Fruit fly (Drosophila melanogaster) whole organism, embryonic: Measurements from ENCODE around the gene CG5214.

ENCODE experiments used
- BtbVII ChIP-seq: fragments of 200-800 bp; sonication (Bioruptor generic); optimal IDR thresholded peaks from 3 replicates; lab custom pipeline; 2017; ENCODE audit warnings: missing biosample characterization, mild to moderate bottlenecking, missing genetic modification characterization
- CG10147 ChIP-seq: fragments of 200-800 bp; sonication (Bioruptor generic); optimal IDR thresholded peaks from 2 replicates; lab custom pipeline; 2019; ENCODE audit warnings: missing biosample characterization, mild to moderate bottlenecking, missing genetic modification characterization, moderate library complexity
- CG10267 ChIP-seq: fragments of 200-800 bp; sonication (Bioruptor generic); optimal IDR thresholded peaks from 2 replicates; lab custom pipeline; 2018; ENCODE audit warnings: missing biosample characterization, mild to moderate bottlenecking, missing genetic modification characterization, moderate library complexity
- CG10321 ChIP-seq: fragments of 200-800 bp; sonication (Bioruptor generic); IDR thresholded peaks from 2 replicates; pipeline ENCODE4 v1.3.6; 2022; ENCODE audit warnings: missing biosample characterization, missing genetic modification characterization
- CG10462 ChIP-seq: fragments of 200-800 bp; sonication (Bioruptor generic); optimal IDR thresholded peaks from 2 replicates; lab custom pipeline; 2016; ENCODE audit warnings: missing biosample characterization, missing genetic modification characterization
- CG11247 ChIP-seq: fragments of 200-800 bp; sonication (Bioruptor generic); IDR thresholded peaks from 2 replicates; pipeline ENCODE4 v1.3.6; 2022; ENCODE audit warnings: missing biosample characterization, missing genetic modification characterization
- CG11695 ChIP-seq: fragments of 200-800 bp; sonication (Bioruptor generic); IDR thresholded peaks from 3 replicates; pipeline ENCODE4 v1.3.6; 2022; ENCODE audit warnings: missing biosample characterization, missing genetic modification characterization
- CG12942 ChIP-seq: fragments of 200-800 bp; sonication (Bioruptor generic); optimal IDR thresholded peaks from 3 replicates; lab custom pipeline; 2016; ENCODE audit warnings: missing biosample characterization, missing genetic modification characterization
- CG13894 ChIP-seq: fragments of 200-800 bp; sonication (Bioruptor generic); optimal IDR thresholded peaks from 3 replicates; lab custom pipeline; 2018; ENCODE audit warnings: missing biosample characterization, mild to moderate bottlenecking, missing genetic modification characterization, moderate library complexity
- CG15269 ChIP-seq: fragments of 200-800 bp; sonication (Bioruptor generic); optimal IDR thresholded peaks from 2 replicates; lab custom pipeline; 2018; ENCODE audit warnings: missing biosample characterization, mild to moderate bottlenecking, missing genetic modification characterization, moderate library complexity
- CG15514 ChIP-seq: fragments of 200-800 bp; sonication (Bioruptor generic); optimal IDR thresholded peaks from 3 replicates; lab custom pipeline; 2017; ENCODE audit warnings: missing biosample characterization, missing genetic modification characterization, mild to moderate bottlenecking, moderate library complexity, missing genetic modification reagents
- CG16863 ChIP-seq: fragments of 200-800 bp; sonication (Bioruptor generic); optimal IDR thresholded peaks from 3 replicates; lab custom pipeline; 2016; ENCODE audit warnings: missing biosample characterization, missing genetic modification characterization
- CG18262 ChIP-seq: fragments of 200-800 bp; optimal IDR thresholded peaks from 3 replicates; lab custom pipeline; 2019; ENCODE audit warnings: missing biosample characterization, mild to moderate bottlenecking, missing genetic modification characterization, moderate library complexity
- CG2889 ChIP-seq: fragments of 200-800 bp; sonication (Bioruptor generic); IDR thresholded peaks from 3 replicates; pipeline ENCODE4 v1.3.6; 2022; ENCODE audit warnings: missing biosample characterization, missing genetic modification characterization
- CG3065 ChIP-seq: fragments of 200-800 bp; sonication (Bioruptor generic); optimal IDR thresholded peaks from 2 replicates; lab custom pipeline; 2016; ENCODE audit warnings: missing biosample characterization, missing genetic modification characterization
- CG31224 ChIP-seq: fragments of 200-800 bp; sonication (Bioruptor generic); IDR thresholded peaks from 2 replicates; pipeline ENCODE4 v1.3.6; 2022; ENCODE audit warnings: missing biosample characterization, missing genetic modification characterization
- CG31365 ChIP-seq: fragments of 200-800 bp; sonication (Bioruptor generic); optimal IDR thresholded peaks from 2 replicates; lab custom pipeline; 2018; ENCODE audit warnings: missing biosample characterization, mild to moderate bottlenecking, missing genetic modification characterization
- CG3281 ChIP-seq: fragments of 200-800 bp; sonication (Bioruptor generic); optimal IDR thresholded peaks from 3 replicates; lab custom pipeline; 2017; ENCODE audit warnings: missing biosample characterization, mild to moderate bottlenecking, missing genetic modification characterization
- CG6254 ChIP-seq: fragments of 200-800 bp; sonication (Bioruptor generic); optimal IDR thresholded peaks from 3 replicates; lab custom pipeline; 2017; ENCODE audit warnings: mild to moderate bottlenecking, missing biosample characterization, missing genetic modification reagents, missing genetic modification characterization
- CG6683 ChIP-seq: fragments of 200-800 bp; sonication (Bioruptor generic); optimal IDR thresholded peaks from 2 replicates; lab custom pipeline; 2017; ENCODE audit warnings: missing biosample characterization, mild to moderate bottlenecking, missing genetic modification characterization, missing genetic modification reagents
- CG7745 ChIP-seq: fragments of 200-800 bp; sonication (Bioruptor generic); optimal IDR thresholded peaks from 2 replicates; lab custom pipeline; 2018; ENCODE audit warnings: missing biosample characterization, mild to moderate bottlenecking, missing genetic modification characterization, moderate library complexity
- CG7928 ChIP-seq: fragments of 200-800 bp; sonication (Bioruptor generic); optimal IDR thresholded peaks from 2 replicates; lab custom pipeline; 2017; ENCODE audit warnings: missing biosample characterization, mild to moderate bottlenecking, missing genetic modification characterization
- CG7963 ChIP-seq: fragments of 200-800 bp; sonication (Bioruptor generic); IDR thresholded peaks from 3 replicates; pipeline ENCODE4 v1.3.6; 2022; ENCODE audit warnings: missing biosample characterization, missing genetic modification characterization; ENCODE audit not compliant: partially characterized antibody
- CG8478 ChIP-seq: fragments of >200 bp; optimal IDR thresholded peaks from 2 replicates; lab custom pipeline; 2018
- Dek ChIP-seq: fragments of 200-800 bp; sonication (Bioruptor generic); optimal IDR thresholded peaks from 3 replicates; lab custom pipeline; 2019; ENCODE audit warnings: missing biosample characterization, mild to moderate bottlenecking, missing genetic modification characterization, moderate library complexity
- Dll ChIP-seq: fragments of 200-800 bp; sonication (Bioruptor generic); IDR thresholded peaks from 4 replicates; pipeline ENCODE4 v1.3.6; 2022; ENCODE audit warnings: missing biosample characterization, missing genetic modification characterization; ENCODE audit not compliant: partially characterized antibody
- E2f2 ChIP-seq: fragments of 200-800 bp; sonication (Bioruptor generic); IDR thresholded peaks from 2 replicates; pipeline ENCODE4 v1.3.6; 2022; ENCODE audit warnings: missing biosample characterization, missing genetic modification characterization
- HHEX ChIP-seq: fragments of 200-800 bp; sonication (Bioruptor generic); optimal IDR thresholded peaks from 3 replicates; lab custom pipeline; 2017; ENCODE audit warnings: missing biosample characterization, mild to moderate bottlenecking, missing genetic modification characterization, missing genetic modification reagents
- Hr51 ChIP-seq, 2 experiments: fragments of 200-800 bp; sonication (Bioruptor generic); optimal IDR thresholded peaks; 2 replicates in 1 of 2; 3 replicates in 1 of 2; lab custom pipeline; 2016 to 2018; ENCODE audit warnings: missing biosample characterization in 2 of 2, missing genetic modification characterization in 2 of 2, mild to moderate bottlenecking in 1 of 2, moderate library complexity in 1 of 2
- NC2β ChIP-seq: fragments of 200-800 bp; sonication (Bioruptor generic); optimal IDR thresholded peaks from 2 replicates; lab custom pipeline; 2016; ENCODE audit warnings: missing biosample characterization, missing genetic modification characterization
- Optix ChIP-seq: fragments of 200-800 bp; sonication (Bioruptor generic); IDR thresholded peaks from 3 replicates; pipeline ENCODE4 v1.3.6; 2022; ENCODE audit warnings: missing biosample characterization, missing genetic modification characterization
- ase ChIP-seq: fragments of 200-800 bp; sonication (Bioruptor generic); IDR thresholded peaks from 3 replicates; pipeline ENCODE4 v1.3.6; 2022; ENCODE audit warnings: missing biosample characterization, missing genetic modification characterization
- btn ChIP-seq: fragments of 200-800 bp; sonication (Bioruptor generic); optimal IDR thresholded peaks from 2 replicates; lab custom pipeline; 2016; ENCODE audit warnings: missing biosample characterization, missing genetic modification characterization
- chn ChIP-seq: fragments of 200-800 bp; sonication (Bioruptor generic); optimal IDR thresholded peaks from 2 replicates; lab custom pipeline; 2016; ENCODE audit warnings: missing biosample characterization, missing genetic modification characterization
- corto ChIP-seq: fragments of 200-800 bp; sonication (Bioruptor generic); optimal IDR thresholded peaks from 2 replicates; lab custom pipeline; 2016; ENCODE audit warnings: missing biosample characterization, mild to moderate bottlenecking, missing genetic modification characterization, moderate library complexity
- gsb ChIP-seq: fragments of 200-800 bp; sonication (Bioruptor generic); IDR thresholded peaks from 2 replicates; pipeline ENCODE4 v1.3.6; 2022; ENCODE audit warnings: missing biosample characterization, missing genetic modification characterization
- hth ChIP-seq: fragments of >200 bp; optimal IDR thresholded peaks from 2 replicates; lab custom pipeline; 2017; ENCODE audit warnings: inconsistent platforms
- lilli ChIP-seq: fragments of 200-800 bp; sonication (Bioruptor generic); optimal IDR thresholded peaks from 3 replicates; lab custom pipeline; 2016; ENCODE audit warnings: missing biosample characterization, missing genetic modification characterization
- onecut ChIP-seq: fragments of 200-800 bp; sonication (Bioruptor generic); IDR thresholded peaks from 2 replicates; pipeline ENCODE4 v1.3.6; 2022; ENCODE audit warnings: missing biosample characterization, missing genetic modification characterization
- pum ChIP-seq: fragments of 200-800 bp; sonication (Bioruptor generic); optimal IDR thresholded peaks from 2 replicates; lab custom pipeline; 2016; ENCODE audit warnings: missing biosample characterization, missing genetic modification characterization
- ranshi ChIP-seq: fragments of 200-800 bp; sonication (Bioruptor generic); IDR thresholded peaks from 2 replicates; pipeline ENCODE4 v1.3.6; 2022; ENCODE audit warnings: missing biosample characterization, missing genetic modification characterization
- rib ChIP-seq: fragments of 200-800 bp; sonication (Bioruptor generic); IDR thresholded peaks from 2 replicates; pipeline ENCODE4 v1.3.6; 2022; ENCODE audit warnings: missing biosample characterization, missing genetic modification characterization
- schlank ChIP-seq: fragments of 200-800 bp; sonication (Bioruptor generic); optimal IDR thresholded peaks from 2 replicates; lab custom pipeline; 2018; ENCODE audit warnings: missing biosample characterization, mild to moderate bottlenecking, missing genetic modification characterization
- sd ChIP-seq: fragments of 200-800 bp; sonication (Bioruptor generic); optimal IDR thresholded peaks from 3 replicates; lab custom pipeline; 2018; ENCODE audit warnings: missing biosample characterization, mild to moderate bottlenecking, missing genetic modification characterization, moderate library complexity
- shn ChIP-seq: fragments of 200-800 bp; sonication (Bioruptor generic); optimal IDR thresholded peaks from 3 replicates; lab custom pipeline; 2016; ENCODE audit warnings: missing biosample characterization, missing genetic modification characterization
- sob ChIP-seq: fragments of 200-800 bp; sonication (Bioruptor generic); IDR thresholded peaks from 2 replicates; pipeline ENCODE4 v1.3.6; 2022; ENCODE audit warnings: missing biosample characterization, missing genetic modification characterization
- ssp ChIP-seq: fragments of 200-800 bp; sonication (Bioruptor generic); IDR thresholded peaks from 2 replicates; pipeline ENCODE4 v1.3.6; 2022; ENCODE audit warnings: missing biosample characterization, missing genetic modification characterization
- tx ChIP-seq: fragments of 200-800 bp; sonication (Bioruptor generic); optimal IDR thresholded peaks from 2 replicates; lab custom pipeline; 2016; ENCODE audit warnings: missing biosample characterization, missing genetic modification characterization
- vnd ChIP-seq: fragments of 200-800 bp; sonication (Bioruptor generic); IDR thresholded peaks from 3 replicates; pipeline ENCODE4 v1.3.6; 2022; ENCODE audit warnings: missing biosample characterization, missing genetic modification characterization; ENCODE audit not compliant: partially characterized antibody
- wek ChIP-seq: fragments of 200-800 bp; sonication (Bioruptor generic); optimal IDR thresholded peaks from 3 replicates; lab custom pipeline; 2018; ENCODE audit warnings: missing biosample characterization, mild to moderate bottlenecking, missing genetic modification characterization, moderate library complexity
- zfh1 ChIP-seq: fragments of 200-800 bp; sonication (Bioruptor generic); IDR thresholded peaks from 3 replicates; pipeline ENCODE4 v1.3.6; 2022; ENCODE audit warnings: missing biosample characterization, missing genetic modification characterization

CG5214 gene

DNA sequence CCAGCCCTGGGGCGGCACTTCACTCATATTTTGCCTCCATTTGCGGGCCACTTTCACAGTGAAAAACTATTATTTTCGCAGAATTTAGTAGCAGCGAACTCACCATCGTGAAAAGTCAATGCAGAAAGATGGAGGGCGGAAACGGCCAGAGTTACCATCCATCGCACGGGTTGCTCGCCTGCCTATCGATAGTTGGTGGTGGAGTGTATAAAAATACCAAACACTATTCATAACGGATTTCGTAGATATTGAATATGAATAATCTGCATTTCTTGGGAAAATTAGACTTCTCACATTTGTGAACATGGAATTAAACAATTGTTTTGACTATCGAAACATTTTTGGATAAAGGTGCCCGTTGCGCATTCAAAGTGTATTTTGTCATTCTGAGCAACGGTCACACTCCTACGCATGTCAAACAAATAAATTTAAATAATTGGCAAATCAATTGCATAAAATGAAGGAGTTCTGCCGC, 27.9 kb upstream of the CG5214 start, which contains the start of the genes RpS25 and CG4820 (continued):
- TF ChIP-seq schlank (tag; lab: Kevin White, UChicago) (peak; percentile 93), CG7745 (tag; lab: Kevin White, UChicago) (peak; percentile 39), sob (peak; percentile 91), vnd (GFP tag; lab: Robert Waterston, UW) (peak; percentile 82), CG31365 (tag; lab: Kevin White, UChicago) (peak; percentile 86), CG15514 (GFP tag; lab: Kevin White, UChicago) (peak; percentile 93), Dll (GFP tag; lab: Robert Waterston, UW) (peak; percentile 93), CG8478 (lab: Kevin White, UChicago) (no peak), ranshi (peak; percentile 78), CG7963 (GFP tag; lab: Robert Waterston, UW) (peak; percentile 69; the same call in 1 of the 3 replicates), HHEX (GFP tag; lab: Kevin White, UChicago) (peak; percentile 95), zfh1 (GFP tag; lab: Robert Waterston, UW) (peak; percentile 87), hth (lab: Kevin White, UChicago) (no peak), CG31224 (GFP tag; lab: Robert Waterston, UW) (peak; percentile 77), NC2β (peak; percentile 98), rib (GFP tag; lab: Robert Waterston, UW) (peak; percentile 67), E2f2 (GFP tag; lab: Robert Waterston, UW) (peak; percentile 80), gsb (GFP tag; lab: Robert Waterston, UW) (peak; percentile 66), sd (peak; percentile 57), CG18262 (peak; percentile 81), pum (peak; percentile 78), tx (GFP tag; lab: Kevin White, UChicago) (peak; percentile 80), shn (peak; percentile 94), btn (peak; percentile 88), CG7928 (GFP tag; lab: Kevin White, UChicago) (peak; percentile 78), CG6683 (GFP tag; lab: Kevin White, UChicago) (peak; percentile 87), CG10267 (peak; percentile 89), ase (GFP tag; lab: Robert Waterston, UW) (peak; percentile 77), lilli (GFP tag; lab: Kevin White, UChicago) (peak; percentile 84), Dek (tag; lab: Kevin White, UChicago) (peak; percentile 71), CG2889 (GFP tag; lab: Robert Waterston, UW) (0 out of 3 replicates have a peak, but pooled peaks have one; percentile 21), CG3065 (peak; percentile 74), wek (GFP tag; lab: Kevin White, UChicago) (peak; percentile 92), CG10462 (peak; percentile 76), Hr51 (GFP tag; optimal IDR thresholded peaks at IDR 0.05; lab: Kevin White, UChicago) (peak; percentile 84 to 86), Optix (GFP tag; lab: Robert Waterston, UW) (peak; percentile 81), corto (no peak), CG16863 (GFP tag; lab: Kevin White, UChicago) (peak; percentile 90), CG6254 (GFP tag; lab: Kevin White, UChicago) (peak; percentile 74), ssp (GFP tag; lab: Robert Waterston, UW) (peak; percentile 72), CG13894 (tag; lab: Kevin White, UChicago) (peak; percentile 83), CG11247 (GFP tag; lab: Robert Waterston, UW) (peak; percentile 83), chn (GFP tag; lab: Kevin White, UChicago) (peak; percentile 72), CG10321 (peak; percentile 54), CG10147 (peak; percentile 89), CG12942 (GFP tag; lab: Kevin White, UChicago) (peak; percentile 74), CG15269 (tag; lab: Kevin White, UChicago) (peak; percentile 84), BtbVII (GFP tag; lab: Kevin White, UChicago) (peak; percentile 92), CG11695 (GFP tag; lab: Robert Waterston, UW) (peak; percentile 81), onecut (GFP tag; lab: Robert Waterston, UW) (peak; percentile 93), CG3281 (GFP tag; lab: Kevin White, UChicago) (peak; percentile 95)
